Fruit fly (Drosophila melanogaster) whole organism, prepupa: ENCODE measurements around the gene CG32106.

Experiments used
- Blimp-1 ChIP-seq: fragments of 200-800 bp; sonication (Bioruptor generic); optimal IDR thresholded peaks from 3 replicates; lab custom pipeline; 2017; ENCODE audit warnings: missing biosample characterization, missing genetic modification characterization, mild to moderate bottlenecking, moderate library complexity, missing genetic modification reagents
- CG10669 ChIP-seq: fragments of 200-800 bp; sonication (Bioruptor generic); optimal IDR thresholded peaks from 3 replicates; lab custom pipeline; 2018; ENCODE audit warnings: missing biosample characterization, mild to moderate bottlenecking, missing genetic modification characterization, moderate library complexity
- CG11762 ChIP-seq: fragments of 200-800 bp; sonication (Bioruptor generic); optimal IDR thresholded peaks from 3 replicates; lab custom pipeline; 2016; ENCODE audit warnings: missing biosample characterization, missing genetic modification characterization; ENCODE audit not compliant: insufficient read depth
- CG11902 ChIP-seq: fragments of 200-800 bp; sonication (Bioruptor generic); optimal IDR thresholded peaks from 3 replicates; lab custom pipeline; 2016; ENCODE audit warnings: missing biosample characterization, missing genetic modification characterization
- CG15336 ChIP-seq: fragments of 200-800 bp; sonication (Bioruptor generic); IDR thresholded peaks from 2 replicates; pipeline ENCODE4 v1.3.6; 2022; ENCODE audit warnings: missing biosample characterization, missing genetic modification characterization
- CG1621 ChIP-seq: fragments of 200-800 bp; sonication (Bioruptor generic); optimal IDR thresholded peaks from 3 replicates; lab custom pipeline; 2018; ENCODE audit warnings: missing biosample characterization, mild to moderate bottlenecking, missing genetic modification characterization
- CG31627 ChIP-seq: fragments of 200-800 bp; sonication (Bioruptor generic); optimal IDR thresholded peaks from 3 replicates; lab custom pipeline; 2016; ENCODE audit warnings: missing biosample characterization, missing genetic modification characterization
- CG32006 ChIP-seq: fragments of 200-800 bp; sonication (Bioruptor generic); optimal IDR thresholded peaks from 3 replicates; lab custom pipeline; 2017; ENCODE audit warnings: missing biosample characterization, mild to moderate bottlenecking, missing genetic modification characterization
- CG34406 ChIP-seq: fragments of 200-800 bp; sonication (Bioruptor generic); optimal IDR thresholded peaks from 3 replicates; lab custom pipeline; 2016; ENCODE audit warnings: missing biosample characterization, missing genetic modification characterization
- CG3919 ChIP-seq: fragments of 200-800 bp; sonication (Bioruptor generic); optimal IDR thresholded peaks from 3 replicates; lab custom pipeline; 2016; ENCODE audit warnings: missing biosample characterization, missing genetic modification characterization
- CG6276 ChIP-seq: fragments of 200-800 bp; sonication (Bioruptor generic); optimal IDR thresholded peaks from 2 replicates; lab custom pipeline; 2017; ENCODE audit warnings: missing biosample characterization, mild to moderate bottlenecking, missing genetic modification characterization
- CG6854 ChIP-seq: fragments of 200-800 bp; sonication (Bioruptor generic); optimal IDR thresholded peaks from 2 replicates; lab custom pipeline; 2017; ENCODE audit warnings: missing biosample characterization, mild to moderate bottlenecking, missing genetic modification characterization
- CG8632 ChIP-seq: fragments of 200-800 bp; sonication (Bioruptor generic); optimal IDR thresholded peaks from 3 replicates; lab custom pipeline; 2016; ENCODE audit warnings: missing biosample characterization, missing genetic modification characterization
- Eip78C ChIP-seq: fragments of 200-800 bp; sonication (Bioruptor generic); peaks from one replicate; lab custom pipeline; 2016; ENCODE audit warnings: missing biosample characterization, missing genetic modification characterization
- Eip93F ChIP-seq: fragments of 200-800 bp; sonication (Bioruptor generic); optimal IDR thresholded peaks from 2 replicates; lab custom pipeline; 2016; ENCODE audit warnings: missing biosample characterization, mild to moderate bottlenecking, missing genetic modification characterization
- Ets21C ChIP-seq: fragments of 200-800 bp; sonication (Bioruptor generic); optimal IDR thresholded peaks from 3 replicates; lab custom pipeline; 2016; ENCODE audit warnings: missing biosample characterization, missing genetic modification characterization
- Ets96B ChIP-seq: fragments of 200-800 bp; optimal IDR thresholded peaks from 2 replicates; lab custom pipeline; 2019; ENCODE audit warnings: missing biosample characterization, mild to moderate bottlenecking, missing genetic modification characterization, moderate library complexity
- Hr38 ChIP-seq: sonication (Bioruptor generic); optimal IDR thresholded peaks from 2 replicates; lab custom pipeline; 2016; ENCODE audit warnings: missing biosample characterization, missing genetic modification characterization
- Hr4 ChIP-seq: fragments of 200-800 bp; sonication (Bioruptor generic); optimal IDR thresholded peaks from 3 replicates; lab custom pipeline; 2016; ENCODE audit warnings: missing biosample characterization, missing genetic modification characterization
- Lpt ChIP-seq: fragments of 200-800 bp; sonication (Bioruptor generic); optimal IDR thresholded peaks from 3 replicates; lab custom pipeline; 2016; ENCODE audit warnings: missing biosample characterization, missing genetic modification characterization
- Met ChIP-seq: fragments of 200-800 bp; sonication (Bioruptor generic); optimal IDR thresholded peaks from 3 replicates; lab custom pipeline; 2016; ENCODE audit warnings: missing biosample characterization, missing genetic modification characterization
- OdsH ChIP-seq: fragments of 200-800 bp; sonication (Bioruptor generic); optimal IDR thresholded peaks from 3 replicates; lab custom pipeline; 2016; ENCODE audit warnings: missing biosample characterization, missing genetic modification characterization
- Smox ChIP-seq: fragments of 200-800 bp; sonication (Bioruptor generic); optimal IDR thresholded peaks from 3 replicates; lab custom pipeline; 2016; ENCODE audit warnings: missing biosample characterization, missing genetic modification characterization
- Sox102F ChIP-seq: fragments of 200-800 bp; sonication (Bioruptor generic); optimal IDR thresholded peaks from 2 replicates; lab custom pipeline; 2016; ENCODE audit warnings: missing biosample characterization, mild to moderate bottlenecking, missing genetic modification characterization
- Sox15 ChIP-seq: fragments of 200-800 bp; sonication (Bioruptor generic); optimal IDR thresholded peaks from 3 replicates; lab custom pipeline; 2016; ENCODE audit warnings: missing biosample characterization, missing genetic modification characterization
- achi ChIP-seq: fragments of 200-800 bp; sonication (Bioruptor generic); optimal IDR thresholded peaks from 3 replicates; lab custom pipeline; 2016; ENCODE audit warnings: missing biosample characterization, missing genetic modification characterization
- dac ChIP-seq: fragments of 200-800 bp; sonication (Bioruptor generic); optimal IDR thresholded peaks from 2 replicates; lab custom pipeline; 2017; ENCODE audit warnings: missing biosample characterization, mild to moderate bottlenecking, missing genetic modification characterization
- dsx ChIP-seq: fragments of 200-800 bp; optimal IDR thresholded peaks from 3 replicates; lab custom pipeline; 2019; ENCODE audit warnings: missing biosample characterization, mild to moderate bottlenecking, missing genetic modification characterization, moderate library complexity; ENCODE audit not compliant: poor library complexity, severe bottlenecking
- fd59A ChIP-seq: fragments of 200-800 bp; sonication (Bioruptor generic); optimal IDR thresholded peaks from 2 replicates; lab custom pipeline; 2017; ENCODE audit warnings: missing biosample characterization, mild to moderate bottlenecking, missing genetic modification characterization, missing genetic modification reagents
- fkh ChIP-seq: fragments of 200-800 bp; sonication (Bioruptor generic); optimal IDR thresholded peaks from 3 replicates; lab custom pipeline; 2017; ENCODE audit warnings: missing biosample characterization, mild to moderate bottlenecking, missing genetic modification characterization, moderate library complexity
- lz ChIP-seq: fragments of 200-800 bp; sonication (Bioruptor generic); optimal IDR thresholded peaks from 3 replicates; lab custom pipeline; 2016; ENCODE audit warnings: missing biosample characterization, missing genetic modification characterization
- ss ChIP-seq, 2 experiments: fragments of 200-800 bp; sonication (Bioruptor generic); optimal IDR thresholded peaks; 2 replicates in 1 of 2; 3 replicates in 1 of 2; lab custom pipeline; 2017 to 2018; ENCODE audit warnings: mild to moderate bottlenecking in 2 of 2, missing biosample characterization in 2 of 2, missing genetic modification characterization in 2 of 2, moderate library complexity in 1 of 2
- topi ChIP-seq: fragments of 200-800 bp; sonication (Bioruptor generic); optimal IDR thresholded peaks from 3 replicates; lab custom pipeline; 2016; ENCODE audit warnings: missing biosample characterization, missing genetic modification characterization
- vri ChIP-seq: fragments of 200-800 bp; sonication (Bioruptor generic); optimal IDR thresholded peaks from 3 replicates; lab custom pipeline; 2016; ENCODE audit warnings: missing biosample characterization, mild to moderate bottlenecking, missing genetic modification characterization

CG32106 gene

dm6 chr3L:12778616-12779015 is at the start of gene CG32106:
TSS of gene CG32106 (minus strand) at chr3L:12778716.
- no peak for TF ChIP-seq Smox
- TF ChIP-seq vri (GFP tag; lab: Kevin White, UChicago), result no peak
- no peak for TF ChIP-seq fkh (GFP tag; lab: Kevin White, UChicago)
- no peak for TF ChIP-seq dsx (GFP tag; lab: Kevin White, UChicago)
- no peak for TF ChIP-seq CG11762 (GFP tag; lab: Kevin White, UChicago)
- TF ChIP-seq CG31627 (GFP tag; lab: Kevin White, UChicago), result no peak
- TF ChIP-seq CG10669 (GFP tag; lab: Kevin White, UChicago), result no peak
- TF ChIP-seq Hr38 (GFP tag; lab: Kevin White, UChicago), result no peak
- TF ChIP-seq achi (GFP tag; lab: Kevin White, UChicago), result no peak
- no peak for TF ChIP-seq Hr4 (GFP tag; lab: Kevin White, UChicago)
- TF ChIP-seq Sox15, result no peak
- TF ChIP-seq dac (GFP tag; lab: Kevin White, UChicago), result no peak
- no peak for TF ChIP-seq CG6276 (GFP tag; lab: Kevin White, UChicago)
- TF ChIP-seq lz (GFP tag; lab: Kevin White, UChicago), result no peak
- TF ChIP-seq CG15336 (GFP tag; lab: Robert Waterston, UW), result no peak
- TF ChIP-seq Blimp-1, result no peak
- TF ChIP-seq topi (GFP tag; lab: Kevin White, UChicago), result no peak
- TF ChIP-seq Met, result no peak
- TF ChIP-seq CG32006 (GFP tag; lab: Kevin White, UChicago), result no peak
- TF ChIP-seq CG3919, result no peak

dm6 chr3L:12827705-12828104 is 49.2 kb upstream of the CG32106 start:
- TF ChIP-seq CG11902 (GFP tag; lab: Kevin White, UChicago) (no peak), Met (no peak), Eip93F (GFP tag; lab: Kevin White, UChicago) (no peak), Sox102F (GFP tag; lab: Kevin White, UChicago) (no peak), Hr4 (GFP tag; lab: Kevin White, UChicago) (no peak), fd59A (no peak), Ets96B (tag; lab: Kevin White, UChicago) (no peak), CG32006 (GFP tag; lab: Kevin White, UChicago) (no peak), Ets21C (no peak)

dm6 chr3L:12815756-12816155 is 37.2 kb upstream of the CG32106 start:
- no peak for TF ChIP-seq CG8632 (GFP tag; lab: Kevin White, UChicago)
- no peak for TF ChIP-seq Sox102F (GFP tag; lab: Kevin White, UChicago)
- peak; percentile 11; the same call in 1 of the 2 replicates for TF ChIP-seq CG15336 (GFP tag; lab: Robert Waterston, UW)
- TF ChIP-seq Sox15, result no peak
- TF ChIP-seq Lpt (GFP tag; lab: Kevin White, UChicago), result no peak
- TF ChIP-seq CG1621, result no peak
- no peak for TF ChIP-seq CG11762 (GFP tag; lab: Kevin White, UChicago)

dm6 chr3L:12814806-12815205 is 36.3 kb upstream of the CG32106 start:
- TF ChIP-seq CG11902 (GFP tag; lab: Kevin White, UChicago) (no peak), Ets96B (tag; lab: Kevin White, UChicago) (no peak), CG34406 (GFP tag; lab: Kevin White, UChicago) (no peak), ss (GFP tag; optimal IDR thresholded peaks at IDR 0.05; lab: Kevin White, UChicago) (no peak), Met (no peak), CG6276 (GFP tag; lab: Kevin White, UChicago) (no peak), OdsH (GFP tag; lab: Kevin White, UChicago) (no peak), CG6854 (no peak), Sox102F (GFP tag; lab: Kevin White, UChicago) (no peak), Eip78C (no peak)
